Fruit fly (Drosophila melanogaster): ENCODE measurements around the gene CG3513.

- TF ChIP-seq EcR (GFP tag; optimal IDR thresholded peaks at IDR 0.05) (no peak), CG8478 (optimal IDR thresholded peaks at IDR 0.05) (no peak), pan (optimal IDR thresholded peaks at IDR 0.05) (no peak)
Measured at dm6 chr2L:3713545-3714156, 20.7 kb upstream of the CG3513 start.
